Worm (Caenorhabditis elegans): ENCODE measurements around the gene btb-18.

btb-18 gene

ce11 chrII:3327104-3327503 lies 29.1 kb downstream of the btb-18 start, which contains the start of gene Y46D2A.3:
TSS of gene Y46D2A.3 (minus strand) at chrII:3327204.
- no peak for TF ChIP-seq alr-1 (tag; optimal IDR thresholded peaks at IDR 0.05)
- TF ChIP-seq lin-11 (tag; optimal IDR thresholded peaks at IDR 0.05): no peak
- no peak for TF ChIP-seq skn-1 (tag; optimal IDR thresholded peaks at IDR 0.05)
- TF ChIP-seq unc-55 (GFP tag; optimal IDR thresholded peaks at IDR 0.05): no peak
- TF ChIP-seq lsy-2 (tag; optimal IDR thresholded peaks at IDR 0.05): no peak
- TF ChIP-seq sem-4 (tag; optimal IDR thresholded peaks at IDR 0.05): no peak
- TF ChIP-seq dmd-4 (tag; optimal IDR thresholded peaks at IDR 0.05): no peak
- TF ChIP-seq fos-1 (tag; optimal IDR thresholded peaks at IDR 0.05): no peak
- no peak for TF ChIP-seq mbf-1 (tag; optimal IDR thresholded peaks at IDR 0.05)

- TF ChIP-seq ztf-11 (tag; optimal IDR thresholded peaks at IDR 0.05) (no peak), C34F6.9 (tag; optimal IDR thresholded peaks at IDR 0.05) (no peak), nhr-25 (tag; optimal IDR thresholded peaks at IDR 0.05) (no peak), unc-62 (GFP tag; optimal IDR thresholded peaks at IDR 0.05) (no peak), egl-27 (tag; optimal IDR thresholded peaks at IDR 0.05) (no peak), mbf-1 (tag; optimal IDR thresholded peaks at IDR 0.05) (no peak), R02D3.7 (tag; optimal IDR thresholded peaks at IDR 0.05) (no peak), unc-55 (GFP tag; optimal IDR thresholded peaks at IDR 0.05) (no peak), lsy-2 (tag; optimal IDR thresholded peaks at IDR 0.05) (no peak), dmd-4 (tag; optimal IDR thresholded peaks at IDR 0.05) (no peak), ztf-1 (GFP tag; conservative IDR thresholded peaks at IDR 0.05) (no peak), ama-1 (optimal IDR thresholded peaks at IDR 0.05) (no peak), mdl-1 (tag; optimal IDR thresholded peaks at IDR 0.05) (no peak), aly-2 (tag; optimal IDR thresholded peaks at IDR 0.05) (no peak), zag-1 (tag; optimal IDR thresholded peaks at IDR 0.05) (no peak)
These were observed 34.0 kb downstream of the btb-18 start, which contains the start of gene irld-27 for ce11 chrII:3332039-3332438. TSS of gene irld-27 (plus strand) at chrII:3332339.

- TF ChIP-seq sem-4 (tag; optimal IDR thresholded peaks at IDR 0.05): no peak
- TF ChIP-seq C34F6.9 (tag; optimal IDR thresholded peaks at IDR 0.05): no peak
- no peak for TF ChIP-seq nhr-11 (tag; optimal IDR thresholded peaks at IDR 0.05)
These were observed 39.0 kb downstream of the btb-18 start, which contains the start of gene F14D2.19 for ce11 chrII:3337039-3337438. TSS of gene F14D2.19 (minus strand) at chrII:3337139.

ce11 chrII:3338556-3338955 lies 40.5 kb downstream of the btb-18 start, which contains the start of gene F14D2.7:
TSS of gene F14D2.7 (minus strand) at chrII:3338656.
- no peak for TF ChIP-seq sem-4 (tag; optimal IDR thresholded peaks at IDR 0.05)
- TF ChIP-seq nhr-25 (tag; optimal IDR thresholded peaks at IDR 0.05): no peak
- no peak for TF ChIP-seq ceh-82 (tag; optimal IDR thresholded peaks at IDR 0.05)
- TF ChIP-seq zag-1 (tag; optimal IDR thresholded peaks at IDR 0.05): no peak
- no peak for TF ChIP-seq ZK546.5 (tag; optimal IDR thresholded peaks at IDR 0.05)
- no peak for TF ChIP-seq sma-9 (GFP tag; optimal IDR thresholded peaks at IDR 0.05)
- no peak for TF ChIP-seq sma-9 (tag; optimal IDR thresholded peaks at IDR 0.05)
- no peak for TF ChIP-seq ceh-16 (tag; optimal IDR thresholded peaks at IDR 0.05)
- no peak for TF ChIP-seq blmp-1 (tag; optimal IDR thresholded peaks at IDR 0.05; ENCODE audit: insufficient read depth)
- no peak for TF ChIP-seq dmd-4 (tag; optimal IDR thresholded peaks at IDR 0.05)
- no peak for TF ChIP-seq elt-3 (tag; optimal IDR thresholded peaks at IDR 0.05)
- no peak for TF ChIP-seq fos-1 (tag; optimal IDR thresholded peaks at IDR 0.05)
- TF ChIP-seq alr-1 (tag; optimal IDR thresholded peaks at IDR 0.05): no peak
- no peak for TF ChIP-seq nhr-6 (tag; optimal IDR thresholded peaks at IDR 0.05)
- TF ChIP-seq ztf-11 (tag; optimal IDR thresholded peaks at IDR 0.05): no peak
- TF ChIP-seq crh-2 (tag; optimal IDR thresholded peaks at IDR 0.05): no peak
- no peak for TF ChIP-seq nhr-12 (tag; optimal IDR thresholded peaks at IDR 0.05)
- TF ChIP-seq lin-11 (tag; optimal IDR thresholded peaks at IDR 0.05): no peak

- TF ChIP-seq skn-1 (tag; optimal IDR thresholded peaks at IDR 0.05) (no peak), ztf-1 (GFP tag; conservative IDR thresholded peaks at IDR 0.05) (no peak), peb-1 (tag; optimal IDR thresholded peaks at IDR 0.05) (no peak), lin-11 (tag; optimal IDR thresholded peaks at IDR 0.05) (no peak), mbf-1 (tag; optimal IDR thresholded peaks at IDR 0.05) (no peak), snpc-4 (tag; optimal IDR thresholded peaks at IDR 0.05) (no peak)
These were observed 42.2 kb downstream of the btb-18 start, which contains the start of gene F14D2.5 for ce11 chrII:3340251-3340650. TSS of gene F14D2.5 (plus strand) at chrII:3340551.

- no peak for TF ChIP-seq sma-3 (GFP tag; optimal IDR thresholded peaks at IDR 0.05)
- no peak for TF ChIP-seq nhr-129 (tag; optimal IDR thresholded peaks at IDR 0.05)
- TF ChIP-seq unc-55 (GFP tag; optimal IDR thresholded peaks at IDR 0.05): no peak
- no peak for TF ChIP-seq mdl-1 (tag; optimal IDR thresholded peaks at IDR 0.05)
- no peak for TF ChIP-seq ztf-4 (tag; optimal IDR thresholded peaks at IDR 0.05)
These were observed 42.8 kb downstream of the btb-18 start for ce11 chrII:3340818-3341217.

Measured in whole organism, L2 larva.